Worm (Caenorhabditis elegans): ENCODE measurements around the gene B0564.2.
A peak's percentile ranks its signal among the peaks of the same experiment; 100 is the strongest.

The B0564.2 gene

DNA sequence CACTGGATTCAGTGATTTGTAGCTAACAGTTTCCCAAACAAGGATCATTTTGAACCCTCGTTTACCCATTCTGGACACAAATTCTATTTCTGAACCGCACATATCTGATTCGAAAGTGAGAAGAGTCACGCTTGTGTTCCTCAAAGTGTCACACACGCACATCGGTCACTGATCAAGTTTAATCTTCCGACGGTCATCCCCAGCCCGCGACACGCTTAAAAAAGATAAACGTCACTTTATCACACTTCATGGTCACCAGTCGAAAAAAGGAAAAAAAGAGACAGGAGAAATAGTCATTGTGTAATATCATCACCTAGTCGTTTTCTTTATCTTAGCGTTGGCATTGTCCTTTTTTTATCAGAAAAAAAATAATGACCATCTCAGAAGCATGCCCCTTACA, 29.8 kb upstream of the B0564.2 start (continued):
- TF ChIP-seq nhr-11 (tag; optimal IDR thresholded peaks at IDR 0.05) = no peak
- TF ChIP-seq mdl-1 (tag; optimal IDR thresholded peaks at IDR 0.05) = peak in 1 of 2 experiments; percentile 29
- TF ChIP-seq egl-27 (tag; optimal IDR thresholded peaks at IDR 0.05) = no peak

DNA sequence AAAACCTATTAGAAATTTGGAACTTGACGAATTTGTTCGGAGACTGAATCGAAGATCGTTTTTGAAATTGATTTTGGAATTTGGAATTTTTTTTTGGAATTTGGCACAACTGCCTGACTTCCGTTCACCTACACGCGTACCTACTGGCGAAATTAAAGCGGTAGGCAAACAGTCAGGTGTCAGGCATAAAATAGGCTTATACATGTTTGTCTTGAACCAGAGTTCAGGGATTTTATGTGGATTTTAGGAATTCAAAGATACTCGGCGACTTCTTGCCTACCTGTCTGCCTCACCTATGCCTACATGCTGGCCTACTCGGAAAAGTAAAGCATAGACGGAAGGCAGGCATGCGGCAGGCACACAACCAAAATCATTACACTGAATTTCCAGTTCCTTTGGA, 29.1 kb upstream of the B0564.2 start:
- TF ChIP-seq fos-1 (tag; optimal IDR thresholded peaks at IDR 0.05) (no peak), unc-39 (tag; optimal IDR thresholded peaks at IDR 0.05) (no peak), nhr-237 (tag; optimal IDR thresholded peaks at IDR 0.05) (no peak), snpc-4 (tag; optimal IDR thresholded peaks at IDR 0.05) (no peak), ztf-11 (tag; optimal IDR thresholded peaks at IDR 0.05) (no peak), sma-9 (GFP tag; optimal IDR thresholded peaks at IDR 0.05) (no peak), sma-9 (tag; optimal IDR thresholded peaks at IDR 0.05) (no peak), nhr-10 (tag; optimal IDR thresholded peaks at IDR 0.05) (no peak), egl-27 (tag; optimal IDR thresholded peaks at IDR 0.05) (no peak), nhr-25 (tag; optimal IDR thresholded peaks at IDR 0.05) (no peak), mdl-1 (tag; optimal IDR thresholded peaks at IDR 0.05) (no peak), nhr-129 (tag; optimal IDR thresholded peaks at IDR 0.05) (no peak)

DNA sequence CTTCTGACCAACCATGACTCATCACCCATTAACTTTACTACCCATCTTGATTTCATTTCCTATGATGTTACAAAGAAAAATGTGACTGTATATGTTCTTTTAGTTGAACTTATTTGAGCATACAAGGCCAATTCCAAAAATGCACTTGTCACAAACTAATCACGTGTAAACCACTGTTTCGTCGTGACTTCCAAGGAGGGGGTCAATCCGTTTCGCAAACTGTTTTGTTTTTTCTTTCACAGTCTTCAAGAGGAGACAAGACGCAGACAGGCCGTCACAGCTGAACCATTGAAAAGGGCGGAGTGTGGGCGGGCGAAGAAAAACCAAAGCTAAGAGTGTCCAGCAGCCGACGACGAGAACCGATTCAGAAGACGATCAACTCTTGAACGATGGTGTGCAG, 28.3 kb upstream of the B0564.2 start, which contains the start of gene C39E9.8:
TSS of gene C39E9.8 (plus strand) at position 328 of the 400 bp plus-strand sequence.
- TF ChIP-seq nhr-77 (tag; optimal IDR thresholded peaks at IDR 0.05) (no peak), C34F6.9 (tag; optimal IDR thresholded peaks at IDR 0.05) (no peak), nhr-21 (tag; optimal IDR thresholded peaks at IDR 0.05) (peak; percentile 52), ama-1 (optimal IDR thresholded peaks at IDR 0.05) (no peak), skn-1 (tag; optimal IDR thresholded peaks at IDR 0.05) (no peak), nhr-129 (tag; optimal IDR thresholded peaks at IDR 0.05) (peak; percentile 71), sma-3 (GFP tag; optimal IDR thresholded peaks at IDR 0.05) (peak; percentile 77), nhr-25 (tag; optimal IDR thresholded peaks at IDR 0.05) (peak; percentile 94), mab-5 (tag; optimal IDR thresholded peaks at IDR 0.05) (no peak), blmp-1 (tag; optimal IDR thresholded peaks at IDR 0.05; ENCODE audit: insufficient read depth) (peak; percentile 48), elt-1 (tag; optimal IDR thresholded peaks at IDR 0.05) (no peak), fos-1 (tag; optimal IDR thresholded peaks at IDR 0.05) (peak; percentile 41), nhr-6 (tag; optimal IDR thresholded peaks at IDR 0.05) (peak; percentile 14), egl-27 (tag; optimal IDR thresholded peaks at IDR 0.05) (peak; percentile 13), sma-9 (GFP tag; optimal IDR thresholded peaks at IDR 0.05) (peak; percentile 74), sma-9 (tag; optimal IDR thresholded peaks at IDR 0.05) (peak; percentile 1), lsy-2 (tag; optimal IDR thresholded peaks at IDR 0.05) (no peak), Y55F3AM.14 (GFP tag; optimal IDR thresholded peaks at IDR 0.05) (peak; percentile 23), mbf-1 (tag; optimal IDR thresholded peaks at IDR 0.05) (no peak), dmd-4 (tag; optimal IDR thresholded peaks at IDR 0.05) (no peak)

DNA sequence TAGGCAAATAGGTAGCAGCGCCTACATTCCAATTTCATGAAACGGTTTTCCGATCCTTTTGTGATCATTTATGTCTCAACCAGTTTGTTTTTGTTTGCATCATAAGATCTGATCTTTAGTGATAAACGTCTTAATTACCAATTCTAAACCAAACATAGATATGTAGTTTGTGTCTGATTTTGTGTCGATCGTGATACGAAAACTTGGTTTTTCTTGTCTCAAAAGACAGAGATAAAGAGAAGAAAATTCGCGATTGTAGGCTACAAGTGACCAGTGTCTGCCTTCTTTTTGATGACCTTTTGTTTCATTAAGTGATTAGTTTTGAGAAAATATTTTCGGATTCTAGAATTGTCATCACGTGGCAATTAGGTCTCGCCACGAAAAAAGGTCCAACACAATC, 27.3 kb upstream of the B0564.2 start:
- no peak for TF ChIP-seq F13H6.1 (tag; optimal IDR thresholded peaks at IDR 0.05)
- no peak for TF ChIP-seq snpc-4 (tag; optimal IDR thresholded peaks at IDR 0.05)
- no peak for TF ChIP-seq crh-2 (tag; optimal IDR thresholded peaks at IDR 0.05)
- TF ChIP-seq gmeb-1 (tag; optimal IDR thresholded peaks at IDR 0.05) = no peak
- no peak for TF ChIP-seq ztf-11 (tag; optimal IDR thresholded peaks at IDR 0.05)
- no peak for TF ChIP-seq unc-62 (GFP tag; optimal IDR thresholded peaks at IDR 0.05)
- TF ChIP-seq nhr-21 (tag; optimal IDR thresholded peaks at IDR 0.05) = peak; percentile 55
- no peak for TF ChIP-seq skn-1 (tag; optimal IDR thresholded peaks at IDR 0.05)
- TF ChIP-seq zag-1 (tag; optimal IDR thresholded peaks at IDR 0.05) = no peak
- TF ChIP-seq nhr-77 (tag; optimal IDR thresholded peaks at IDR 0.05) = no peak
- TF ChIP-seq lin-13 (GFP tag; optimal IDR thresholded peaks at IDR 0.05) = no peak
- no peak for TF ChIP-seq lsy-2 (tag; optimal IDR thresholded peaks at IDR 0.05)
- peak; percentile 36 for TF ChIP-seq sma-3 (GFP tag; optimal IDR thresholded peaks at IDR 0.05)
- no peak for TF ChIP-seq lin-39 (tag; optimal IDR thresholded peaks at IDR 0.05)
- TF ChIP-seq egl-27 (tag; optimal IDR thresholded peaks at IDR 0.05) = no peak
- TF ChIP-seq nhr-129 (tag; optimal IDR thresholded peaks at IDR 0.05) = peak; percentile 98
- TF ChIP-seq unc-55 (GFP tag; optimal IDR thresholded peaks at IDR 0.05) = no peak
- no peak for TF ChIP-seq nhr-23 (tag; optimal IDR thresholded peaks at IDR 0.05)
- TF ChIP-seq fos-1 (tag; optimal IDR thresholded peaks at IDR 0.05) = no peak
- TF ChIP-seq nhr-25 (tag; optimal IDR thresholded peaks at IDR 0.05) = peak; percentile 66
- TF ChIP-seq nhr-11 (tag; optimal IDR thresholded peaks at IDR 0.05) = peak; percentile 35
- TF ChIP-seq R02D3.7 (tag; optimal IDR thresholded peaks at IDR 0.05) = no peak
